Fruit fly (Drosophila melanogaster): ENCODE data around the gene CG15546.

dm6 chr3R:30923581-30923980 lies 47.6 kb upstream of the CG15546 start:
- no peak for TF ChIP-seq CG8478 (optimal IDR thresholded peaks at IDR 0.05)
- TF ChIP-seq CTCF (optimal IDR thresholded peaks at IDR 0.05) = no peak

All from S2 (cell line).